Fruit fly (Drosophila melanogaster) whole organism, prepupa: Measurements from ENCODE around the gene CheA29a.

ENCODE experiments used
- Blimp-1 ChIP-seq: fragments of 200-800 bp; sonication (Bioruptor generic); optimal IDR thresholded peaks from 3 replicates; lab custom pipeline; 2017; ENCODE audit warnings: missing biosample characterization, missing genetic modification characterization, mild to moderate bottlenecking, moderate library complexity, missing genetic modification reagents
- CG11294 ChIP-seq: fragments of 200-800 bp; sonication (Bioruptor generic); IDR thresholded peaks from 2 replicates; pipeline ENCODE4 v1.3.6; 2022; ENCODE audit warnings: missing biosample characterization, missing genetic modification characterization
- CG15336 ChIP-seq: fragments of 200-800 bp; sonication (Bioruptor generic); IDR thresholded peaks from 2 replicates; pipeline ENCODE4 v1.3.6; 2022; ENCODE audit warnings: missing biosample characterization, missing genetic modification characterization
- CG3032 ChIP-seq: fragments of 200-800 bp; optimal IDR thresholded peaks from 2 replicates; lab custom pipeline; 2019; ENCODE audit warnings: missing biosample characterization, mild to moderate bottlenecking, missing genetic modification characterization, moderate library complexity
- CG4318 ChIP-seq: fragments of 200-800 bp; sonication (Bioruptor generic); optimal IDR thresholded peaks from 3 replicates; lab custom pipeline; 2017; ENCODE audit warnings: missing biosample characterization, mild to moderate bottlenecking, missing genetic modification characterization
- CG6854 ChIP-seq: fragments of 200-800 bp; sonication (Bioruptor generic); optimal IDR thresholded peaks from 2 replicates; lab custom pipeline; 2017; ENCODE audit warnings: missing biosample characterization, mild to moderate bottlenecking, missing genetic modification characterization
- Eip93F ChIP-seq: fragments of 200-800 bp; sonication (Bioruptor generic); optimal IDR thresholded peaks from 2 replicates; lab custom pipeline; 2016; ENCODE audit warnings: missing biosample characterization, mild to moderate bottlenecking, missing genetic modification characterization
- Ets21C ChIP-seq: fragments of 200-800 bp; sonication (Bioruptor generic); optimal IDR thresholded peaks from 3 replicates; lab custom pipeline; 2016; ENCODE audit warnings: missing biosample characterization, missing genetic modification characterization
- Gug ChIP-seq: fragments of 200-800 bp; sonication (Bioruptor generic); IDR thresholded peaks from 2 replicates; pipeline ENCODE4 v1.3.6; 2022; ENCODE audit warnings: missing biosample characterization, missing genetic modification characterization
- Hr4 ChIP-seq: fragments of 200-800 bp; sonication (Bioruptor generic); optimal IDR thresholded peaks from 3 replicates; lab custom pipeline; 2016; ENCODE audit warnings: missing biosample characterization, missing genetic modification characterization
- Sox102F ChIP-seq: fragments of 200-800 bp; sonication (Bioruptor generic); optimal IDR thresholded peaks from 2 replicates; lab custom pipeline; 2016; ENCODE audit warnings: missing biosample characterization, mild to moderate bottlenecking, missing genetic modification characterization
- fd85E ChIP-seq: fragments of 200-800 bp; sonication (Bioruptor generic); optimal IDR thresholded peaks from 3 replicates; lab custom pipeline; 2016; ENCODE audit warnings: missing biosample characterization, missing genetic modification characterization
- topi ChIP-seq: fragments of 200-800 bp; sonication (Bioruptor generic); optimal IDR thresholded peaks from 3 replicates; lab custom pipeline; 2016; ENCODE audit warnings: missing biosample characterization, missing genetic modification characterization

DNA sequence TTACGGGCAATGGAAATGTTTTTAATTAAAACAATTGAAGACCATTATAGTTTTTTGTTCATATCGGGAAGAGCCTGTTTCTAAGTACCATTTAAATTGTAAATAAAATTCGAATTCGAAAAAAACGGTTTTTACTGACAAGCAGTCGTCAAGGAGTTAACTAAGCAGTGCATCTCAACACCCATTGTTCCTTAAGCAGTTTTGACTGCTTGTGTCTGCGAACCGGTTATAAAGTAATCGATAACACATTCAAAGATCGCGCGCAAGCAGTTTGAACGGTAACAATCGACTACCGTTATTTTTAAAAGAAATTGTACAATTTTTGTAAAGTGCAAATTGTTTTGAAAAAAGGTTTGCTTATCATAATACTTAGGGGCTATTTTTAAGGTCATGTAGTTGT, 822 bp downstream of the CheA29a start:
- TF ChIP-seq Sox102F (GFP tag; lab: Kevin White, UChicago): no peak
- no peak for TF ChIP-seq Hr4 (GFP tag; lab: Kevin White, UChicago)
- no peak for TF ChIP-seq CG3032 (tag; lab: Kevin White, UChicago)
- no peak for TF ChIP-seq CG6854 (GFP tag; lab: Kevin White, UChicago)
- no peak for TF ChIP-seq CG15336 (GFP tag; lab: Robert Waterston, UW)
- TF ChIP-seq CG4318 (GFP tag; lab: Kevin White, UChicago): no peak
- TF ChIP-seq fd85E: no peak
- TF ChIP-seq topi: no peak
- no peak for TF ChIP-seq Eip93F
- TF ChIP-seq Gug (GFP tag; lab: Robert Waterston, UW): no peak
- no peak for TF ChIP-seq Ets21C
- no peak for TF ChIP-seq Blimp-1 (GFP tag; lab: Kevin White, UChicago)
- no peak for TF ChIP-seq CG11294 (GFP tag; lab: Robert Waterston, UW)
